Worm (Caenorhabditis elegans) whole organism, L4/young adult: ENCODE measurements around the gene T28A11.16.

Experiments
- W03F9.2 ChIP-seq: fragments of 150-350 bp; optimal IDR thresholded peaks from 2 replicates; lab custom pipeline; 2014; ENCODE audit warnings: missing biosample characterization, missing genetic modification characterization
- dao-5 ChIP-seq: sonication (generic microtip); optimal IDR thresholded peaks from 2 replicates; lab custom pipeline; 2016; ENCODE audit warnings: missing genotype, missing genetic modification characterization, moderate library complexity, missing compliant biosample characterization
- him-1 ChIP-seq: sonication (generic microtip); optimal IDR thresholded peaks from 2 replicates; lab custom pipeline; 2016; ENCODE audit warnings: missing genotype, missing genetic modification reagents, missing genetic modification characterization, missing compliant biosample characterization

DNA sequence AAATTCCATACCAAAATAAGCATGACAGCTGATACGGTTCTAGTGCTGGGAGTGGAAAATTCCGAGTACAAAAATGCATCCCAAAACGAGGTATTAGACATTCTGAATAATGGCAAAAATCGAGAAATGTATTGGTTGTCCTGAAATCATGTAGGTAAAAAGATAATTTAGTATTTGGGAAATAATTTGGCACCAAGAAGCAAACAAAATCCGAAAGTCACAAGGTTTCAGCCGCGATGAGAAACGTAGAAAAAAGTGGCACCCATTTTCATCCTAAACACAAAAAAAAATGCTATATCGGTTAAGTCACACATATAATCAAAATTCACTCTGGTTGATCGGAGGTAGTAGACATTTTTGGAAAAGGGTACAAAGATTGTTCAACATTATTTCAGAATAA lies 38.7 kb upstream of the T28A11.16 start, which contains the start of gene srx-122:
- no peak for TF ChIP-seq him-1 (tag; lab: Kevin White, UChicago)
- no peak for TF ChIP-seq W03F9.2 (tag; lab: Kevin White, UChicago)
- no peak for TF ChIP-seq dao-5
